Worm (Caenorhabditis elegans) whole organism, L4 larva: ENCODE results near the gene flh-2.

ENCODE experiments used
- ama-1 ChIP-seq: fragments of 150-350 bp; optimal IDR thresholded peaks from 2 replicates; lab custom pipeline; 2014; ENCODE audit warnings: inconsistent platforms, mixed read lengths
- daf-19 ChIP-seq: fragments of 200-800 bp; sonication (Bioruptor generic); conservative IDR thresholded peaks from 2 replicates; pipeline ENCODE4 v1.3.6; 2022; ENCODE audit warnings: missing genetic modification characterization, missing compliant biosample characterization
- dve-1 ChIP-seq: sonication (generic microtip); optimal IDR thresholded peaks from 2 replicates; lab custom pipeline; 2017; ENCODE audit warnings: antibody characterized with exemption, mild to moderate bottlenecking, missing genetic modification characterization, missing compliant biosample characterization; ENCODE audit not compliant: insufficient read depth
- fkh-10 ChIP-seq: fragments of 150-350 bp; optimal IDR thresholded peaks from 2 replicates; lab custom pipeline; 2014; ENCODE audit warnings: missing biosample characterization, missing genetic modification reagents, missing genetic modification characterization
- hlh-30 ChIP-seq: sonication (generic microtip); optimal IDR thresholded peaks from 2 replicates; lab custom pipeline; 2017; ENCODE audit warnings: antibody characterized with exemption, mild to moderate bottlenecking, missing genetic modification characterization, missing compliant biosample characterization; ENCODE audit not compliant: insufficient read depth
- lin-15B ChIP-seq: fragments of 150-350 bp; sonication (generic microtip); optimal IDR thresholded peaks from 3 replicates; lab custom pipeline; 2014; ENCODE audit warnings: missing biosample characterization, missing genetic modification characterization
- lir-3 ChIP-seq: sonication (generic microtip); optimal IDR thresholded peaks from 2 replicates; lab custom pipeline; 2016; ENCODE audit warnings: mild to moderate bottlenecking, missing genetic modification characterization, missing compliant biosample characterization
- lsy-2 ChIP-seq, 2 experiments: fragments of 150-350 bp in 1 of 2; sonication (generic microtip) in 1 of 2; optimal IDR thresholded peaks; 2 replicates each; lab custom pipeline; 2014 to 2017; ENCODE audit warnings: missing biosample characterization in 2 of 2, missing genetic modification characterization in 2 of 2
- madf-9 ChIP-seq: fragments of 200-800 bp; sonication (Bioruptor generic); conservative IDR thresholded peaks from 2 replicates; pipeline ENCODE4 v1.3.6; 2022; ENCODE audit warnings: missing genetic modification reagents, missing genetic modification characterization, missing compliant biosample characterization
- nhr-11 ChIP-seq: fragments of 150-350 bp; optimal IDR thresholded peaks from 2 replicates; lab custom pipeline; 2014; ENCODE audit warnings: missing biosample characterization, missing genetic modification characterization
- snpc-1.2 ChIP-seq: fragments of 200-800 bp; sonication (Bioruptor generic); IDR thresholded peaks from 2 replicates; pipeline ENCODE4 v1.3.6; 2022; ENCODE audit warnings: missing genetic modification reagents, missing genetic modification characterization, missing compliant biosample characterization
- spr-3 ChIP-seq: fragments of 200-800 bp; sonication (Bioruptor generic); optimal IDR thresholded peaks from 2 replicates; lab custom pipeline; 2018; ENCODE audit warnings: mild to moderate bottlenecking, missing genetic modification characterization, missing compliant biosample characterization
- ztf-11 ChIP-seq: fragments of 150-350 bp; optimal IDR thresholded peaks from 2 replicates; lab custom pipeline; 2014; ENCODE audit warnings: missing biosample characterization, missing genetic modification characterization

- TF ChIP-seq ama-1 (no peak), lin-15B (tag; lab: Kevin White, UChicago) (no peak), fkh-10 (GFP tag; lab: Kevin White, UChicago) (no peak), daf-19 (GFP tag; lab: Robert Waterston, UW) (no peak), nhr-11 (tag; lab: Kevin White, UChicago) (no peak), hlh-30 (no peak), snpc-1.2 (GFP tag; lab: Robert Waterston, UW) (no peak), lir-3 (tag; lab: Kevin White, UChicago) (no peak), spr-3 (GFP tag; lab: Kevin White, UChicago) (no peak), lsy-2 (tag; optimal IDR thresholded peaks at IDR 0.05; lab: Kevin White, UChicago) (peak in 1 of 2 experiments; percentile 52), ztf-11 (tag; lab: Kevin White, UChicago) (no peak), dve-1 (tag; lab: Kevin White, UChicago) (no peak), madf-9 (GFP tag; lab: Robert Waterston, UW) (no peak)
These were observed 16.9 kb upstream of the flh-2 start, which contains the start of gene mrps-18C for ce11 chrIII:4934896-4935628.
